Comparison of ENCODE assay signal across 2 worm cellular contexts in genomic region chrII:6891176-6891575, ce11.
TF ChIP-seq lines count a peak whose summit lies in the region.

No protein-coding gene starts in this region.

TF ChIP-seq in whole organism, L1 larva, 84 proteins besides CTCF, POLR2A, EP300 and RAD21 (continued from another document):
- TF ChIP-seq pax-3 (tag; optimal IDR thresholded peaks at IDR 0.05; lab: Kevin White, UChicago) (no peak), lin-39 (tag; optimal IDR thresholded peaks at IDR 0.05; lab: Kevin White, UChicago) (no peak), snpc-4 (tag; optimal IDR thresholded peaks at IDR 0.05; lab: Kevin White, UChicago) (peak; percentile 7), nhr-20 (tag; optimal IDR thresholded peaks at IDR 0.05; lab: Kevin White, UChicago) (peak; percentile 81), nhr-237 (tag; optimal IDR thresholded peaks at IDR 0.05; lab: Kevin White, UChicago) (no peak), blmp-1 (tag; optimal IDR thresholded peaks at IDR 0.05; lab: Kevin White, UChicago) (no peak), ceh-82 (tag; optimal IDR thresholded peaks at IDR 0.05; lab: Kevin White, UChicago) (no peak), egl-13 (tag; optimal IDR thresholded peaks at IDR 0.05; lab: Kevin White, UChicago) (no peak), aha-1 (tag; optimal IDR thresholded peaks at IDR 0.05; lab: Kevin White, UChicago) (no peak), efl-1 (optimal IDR thresholded peaks at IDR 0.05; lab: Kevin White, UChicago) (peak; percentile 14 to 22), efl-1 (GFP tag; optimal IDR thresholded peaks at IDR 0.05 in 1 of 2; lab: Kevin White, UChicago) (peak in 1 of 2 experiments; percentile 94), unc-130 (tag; optimal IDR thresholded peaks at IDR 0.05; lab: Kevin White, UChicago) (peak; percentile 83), elt-2 (tag; optimal IDR thresholded peaks at IDR 0.05; lab: Kevin White, UChicago) (no peak), fos-1 (tag; optimal IDR thresholded peaks at IDR 0.05; lab: Kevin White, UChicago) (no peak), rnt-1 (tag; optimal IDR thresholded peaks at IDR 0.05; lab: Kevin White, UChicago) (peak; percentile 40), ztf-11 (tag; optimal IDR thresholded peaks at IDR 0.05; lab: Kevin White, UChicago) (no peak), C34B4.2 (tag; optimal IDR thresholded peaks at IDR 0.05; lab: Kevin White, UChicago) (no peak), snu-23 (GFP tag; optimal IDR thresholded peaks at IDR 0.05; lab: Kevin White, UChicago) (peak; percentile 83), ceh-88 (GFP tag; IDR thresholded peaks at IDR 0.05; lab: Robert Waterston, UW) (no peak), skn-1 (tag; optimal IDR thresholded peaks at IDR 0.05; lab: Kevin White, UChicago) (peak; percentile 43), ceh-90 (tag; optimal IDR thresholded peaks at IDR 0.05; lab: Kevin White, UChicago) (no peak), egl-27 (tag; optimal IDR thresholded peaks at IDR 0.05; lab: Kevin White, UChicago) (peak in 1 of 2 experiments; percentile 39), lsy-2 (tag; optimal IDR thresholded peaks at IDR 0.05; lab: Kevin White, UChicago) (peak; percentile 50 to 65), jun-1 (tag; optimal IDR thresholded peaks at IDR 0.05; lab: Kevin White, UChicago) (peak; percentile 60), ceh-63 (GFP tag; optimal IDR thresholded peaks at IDR 0.05; lab: Kevin White, UChicago) (no peak), unc-98 (GFP tag; IDR thresholded peaks at IDR 0.05; lab: Robert Waterston, UW) (no peak), C16A3.4 (tag; optimal IDR thresholded peaks at IDR 0.05; lab: Kevin White, UChicago) (peak; percentile 70), mef-2 (tag; optimal IDR thresholded peaks at IDR 0.05; lab: Kevin White, UChicago) (no peak), hlh-4 (tag; optimal IDR thresholded peaks at IDR 0.05; lab: Kevin White, UChicago) (no peak), nhr-12 (tag; optimal IDR thresholded peaks at IDR 0.05; lab: Kevin White, UChicago) (no peak), efl-3 (GFP tag; optimal IDR thresholded peaks at IDR 0.05; lab: Kevin White, UChicago) (no peak), mdl-1 (tag; optimal IDR thresholded peaks at IDR 0.05; lab: Kevin White, UChicago) (peak in 1 of 2 experiments; percentile 95), sup-37 (GFP tag; optimal IDR thresholded peaks at IDR 0.05; lab: Kevin White, UChicago) (no peak), sptf-1 (tag; optimal IDR thresholded peaks at IDR 0.05; lab: Kevin White, UChicago) (no peak), ets-5 (GFP tag; IDR thresholded peaks at IDR 0.05; lab: Robert Waterston, UW) (no peak), nhr-77 (tag; optimal IDR thresholded peaks at IDR 0.05; lab: Kevin White, UChicago) (no peak), zip-4 (GFP tag; optimal IDR thresholded peaks at IDR 0.05; lab: Kevin White, UChicago) (no peak), nhr-28 (tag; optimal IDR thresholded peaks at IDR 0.05; lab: Kevin White, UChicago) (no peak), nhr-85 (tag; lab: Kevin White, UChicago) (peak; percentile 87), isw-1 (GFP tag; IDR thresholded peaks at IDR 0.05; lab: Robert Waterston, UW) (0 out of 2 replicates have a peak, but pooled peaks have one; percentile 1), lir-3 (tag; optimal IDR thresholded peaks at IDR 0.05; lab: Kevin White, UChicago; ENCODE audit: poor library complexity) (peak; percentile 29), hlh-17 (GFP tag; optimal IDR thresholded peaks at IDR 0.05; lab: Kevin White, UChicago; ENCODE audit: borderline replicate concordance) (no peak), nhr-84 (tag; optimal IDR thresholded peaks at IDR 0.05; lab: Kevin White, UChicago) (no peak), lin-15B (tag; optimal IDR thresholded peaks at IDR 0.05; lab: Kevin White, UChicago) (no peak)

TF ChIP-seq in whole organism, L4 larva, 104 proteins besides CTCF, POLR2A, EP300 and RAD21 (continued from another document):
- TF ChIP-seq cey-2 (tag; optimal IDR thresholded peaks at IDR 0.05; lab: Kevin White, UChicago; ENCODE audit: borderline replicate concordance, insufficient read depth) (no peak), dmd-8 (GFP tag; IDR thresholded peaks at IDR 0.05; lab: Robert Waterston, UW) (0 out of 2 replicates have a peak, but pooled peaks have one; percentile 56), fkh-10 (GFP tag; optimal IDR thresholded peaks at IDR 0.05; lab: Kevin White, UChicago) (no peak), lin-15B (tag; optimal IDR thresholded peaks at IDR 0.05; lab: Kevin White, UChicago) (no peak), rbr-2 (tag; optimal IDR thresholded peaks at IDR 0.05; lab: Kevin White, UChicago) (peak; percentile 43), nhr-77 (tag; optimal IDR thresholded peaks at IDR 0.05; lab: Kevin White, UChicago) (peak; percentile 67)
